Worm (Caenorhabditis elegans) whole organism, young adult: ENCODE data around the gene ceh-48.
"Not testable (repeated sequence)": the region's sequence is repeated elsewhere in the genome, so short reads cannot be mapped to it uniquely, and the experiment has no call there.

Experiments used
- B0035.1 ChIP-seq: sonication (generic microtip); optimal IDR thresholded peaks from 2 replicates; lab custom pipeline; 2016; ENCODE audit warnings: missing genetic modification characterization, mild to moderate bottlenecking, missing compliant biosample characterization, missing genotype, missing genetic modification reagents
- B0261.1 ChIP-seq: sonication (generic microtip); optimal IDR thresholded peaks from 2 replicates; lab custom pipeline; 2016; ENCODE audit warnings: mild to moderate bottlenecking, missing genetic modification characterization, moderate library complexity, missing compliant biosample characterization
- B0336.3 ChIP-seq: fragments of 200-800 bp; sonication (Bioruptor generic); IDR thresholded peaks from 2 replicates; pipeline ENCODE4 v1.3.6; 2022; ENCODE audit warnings: missing genetic modification characterization, missing compliant biosample characterization
- C17E4.6 ChIP-seq: fragments of 200-800 bp; sonication (Bioruptor generic); IDR thresholded peaks from 2 replicates; pipeline ENCODE4 v1.3.6; 2022; ENCODE audit warnings: missing genetic modification reagents, missing genetic modification characterization, missing compliant biosample characterization
- F33H1.4 ChIP-seq: fragments of 200-800 bp; sonication (Bioruptor generic); IDR thresholded peaks from 2 replicates; pipeline ENCODE4 v1.3.6; 2022; ENCODE audit warnings: missing genetic modification reagents, missing genetic modification characterization, missing compliant biosample characterization
- F49E8.2 ChIP-seq: sonication (generic microtip); optimal IDR thresholded peaks from 3 replicates; lab custom pipeline; 2017; ENCODE audit warnings: missing genetic modification characterization, mild to moderate bottlenecking, missing compliant biosample characterization, antibody characterized with exemption, moderate library complexity; ENCODE audit not compliant: insufficient read depth
- K12H6.12 ChIP-seq: fragments of 200-800 bp; sonication (Bioruptor generic); optimal IDR thresholded peaks from 2 replicates; lab custom pipeline; 2018; ENCODE audit warnings: mild to moderate bottlenecking, missing genetic modification characterization, missing compliant biosample characterization
- T07F8.4 ChIP-seq: sonication (generic microtip); optimal IDR thresholded peaks from 2 replicates; lab custom pipeline; 2016; ENCODE audit warnings: mild to moderate bottlenecking, missing genetic modification characterization, moderate library complexity, missing compliant biosample characterization
- Y95B8A.8 ChIP-seq: fragments of 200-800 bp; sonication (Bioruptor generic); IDR thresholded peaks from 2 replicates; pipeline ENCODE4 v1.3.6; 2022; ENCODE audit warnings: missing genetic modification reagents, missing genetic modification characterization, missing compliant biosample characterization
- atf-7 ChIP-seq: sonication (generic microtip); optimal IDR thresholded peaks from 2 replicates; lab custom pipeline; 2017; ENCODE audit warnings: mild to moderate bottlenecking, missing genetic modification characterization, missing compliant biosample characterization
- attf-3 ChIP-seq: fragments of 200-800 bp; sonication (Bioruptor generic); conservative IDR thresholded peaks from 2 replicates; pipeline ENCODE4 v1.3.6; 2022; ENCODE audit warnings: missing genetic modification reagents, missing genetic modification characterization, missing compliant biosample characterization
- attf-6 ChIP-seq: fragments of 200-800 bp; sonication (Bioruptor generic); IDR thresholded peaks from 2 replicates; pipeline ENCODE4 v1.3.6; 2022; ENCODE audit warnings: missing genetic modification reagents, missing genetic modification characterization, missing compliant biosample characterization
- egrh-3 ChIP-seq: fragments of 200-800 bp; sonication (Bioruptor generic); IDR thresholded peaks from 2 replicates; pipeline ENCODE4 v1.3.6; 2022; ENCODE audit warnings: missing genetic modification reagents, missing genetic modification characterization, missing compliant biosample characterization
- fkh-3 ChIP-seq: sonication (generic microtip); optimal IDR thresholded peaks from 2 replicates; lab custom pipeline; 2016; ENCODE audit warnings: mild to moderate bottlenecking, missing genetic modification characterization, missing compliant biosample characterization
- him-1 ChIP-seq: sonication (generic microtip); optimal IDR thresholded peaks from 2 replicates; lab custom pipeline; 2016; ENCODE audit warnings: missing genotype, missing genetic modification reagents, missing genetic modification characterization, missing compliant biosample characterization
- hlh-26 ChIP-seq: fragments of 200-800 bp; sonication (Bioruptor generic); conservative IDR thresholded peaks from 2 replicates; pipeline ENCODE4 v1.3.6; 2022; ENCODE audit warnings: missing genetic modification reagents, missing genetic modification characterization, missing compliant biosample characterization
- hmg-20 ChIP-seq: fragments of 200-800 bp; sonication (Bioruptor generic); IDR thresholded peaks from 2 replicates; pipeline ENCODE4 v1.3.6; 2022; ENCODE audit warnings: missing genetic modification reagents, missing genetic modification characterization, missing compliant biosample characterization
- hsf-1 ChIP-seq: fragments of 200-800 bp; sonication (Bioruptor generic); IDR thresholded peaks from 2 replicates; pipeline ENCODE4 v1.3.6; 2022; ENCODE audit warnings: missing genetic modification reagents, missing genetic modification characterization, missing compliant biosample characterization
- mes-4 ChIP-seq: sonication (generic microtip); optimal IDR thresholded peaks from 2 replicates; lab custom pipeline; 2016; ENCODE audit warnings: missing genotype, missing genetic modification characterization, missing compliant biosample characterization
- nfya-1 ChIP-seq: sonication (generic microtip); optimal IDR thresholded peaks from 2 replicates; lab custom pipeline; 2017; ENCODE audit warnings: antibody characterized with exemption, missing compliant biosample characterization, missing genetic modification characterization, borderline replicate concordance; ENCODE audit not compliant: insufficient read depth
- nhr-120 ChIP-seq: fragments of 200-800 bp; sonication (Bioruptor generic); IDR thresholded peaks from 2 replicates; pipeline ENCODE4 v1.3.6; 2022; ENCODE audit warnings: missing genetic modification characterization, missing compliant biosample characterization
- nhr-80 ChIP-seq: sonication (generic microtip); optimal IDR thresholded peaks from 2 replicates; lab custom pipeline; 2016; ENCODE audit warnings: missing genetic modification characterization, missing compliant biosample characterization
- nhr-90 ChIP-seq: sonication (generic microtip); optimal IDR thresholded peaks from 2 replicates; lab custom pipeline; 2016; ENCODE audit warnings: missing genotype, mild to moderate bottlenecking, missing genetic modification characterization, missing compliant biosample characterization
- pbrm-1 ChIP-seq: fragments of 200-800 bp; sonication (Bioruptor generic); IDR thresholded peaks from 2 replicates; pipeline ENCODE4 v1.3.6; 2022; ENCODE audit warnings: missing genetic modification reagents, missing genetic modification characterization, missing compliant biosample characterization
- rec-8 ChIP-seq, 2 experiments: sonication (generic microtip); optimal IDR thresholded peaks; 2 replicates each; lab custom pipeline; 2016; ENCODE audit warnings: mild to moderate bottlenecking in 2 of 2, missing genetic modification characterization in 2 of 2, missing genetic modification reagents in 2 of 2, missing genotype in 2 of 2, missing biosample characterization in 1 of 2, missing compliant biosample characterization in 1 of 2, moderate library complexity in 1 of 2
- ztf-25 ChIP-seq: fragments of 200-800 bp; sonication (Bioruptor generic); IDR thresholded peaks from 2 replicates; pipeline ENCODE4 v1.3.6; 2022; ENCODE audit warnings: missing genetic modification reagents, missing genetic modification characterization, missing compliant biosample characterization
- ztf-26 ChIP-seq: sonication (generic microtip); optimal IDR thresholded peaks from 2 replicates; lab custom pipeline; 2017; ENCODE audit warnings: missing genetic modification characterization, missing compliant biosample characterization
- ztf-28 ChIP-seq: fragments of 200-800 bp; sonication (Bioruptor generic); IDR thresholded peaks from 2 replicates; pipeline ENCODE4 v1.3.6; 2022; ENCODE audit warnings: missing genetic modification reagents, missing genetic modification characterization, missing compliant biosample characterization

ceh-48 gene

DNA sequence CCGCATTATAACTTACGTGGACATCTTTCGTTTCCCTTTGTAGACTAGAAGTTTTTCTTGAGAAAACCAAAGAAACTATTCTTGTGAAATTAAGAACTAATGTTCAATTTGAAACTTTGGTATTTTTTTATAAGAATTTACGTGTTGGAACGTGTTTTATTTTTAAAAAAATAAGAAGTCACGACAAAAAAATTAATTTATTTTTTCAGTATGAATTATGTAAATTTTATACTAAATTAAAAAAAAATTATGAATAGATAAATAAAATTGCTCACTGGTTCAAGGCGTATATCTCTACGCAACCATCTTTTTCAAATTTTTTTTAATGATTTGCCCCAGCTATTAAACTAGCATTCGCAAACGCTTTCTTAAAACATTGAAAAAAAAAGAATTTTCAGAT, 5.6 kb downstream of the ceh-48 start, which contains the start of gene C17H12.5:
C17H12.5 (minus strand) TSS at position 101 of the 400 bp plus-strand sequence.
- no peak for TF ChIP-seq B0035.1
- no peak for TF ChIP-seq attf-3 (GFP tag; lab: Robert Waterston, UW)
- no peak for TF ChIP-seq attf-6
- TF ChIP-seq K12H6.12 (tag; lab: Kevin White, UChicago): no peak
- TF ChIP-seq nfya-1: no peak
- no peak for TF ChIP-seq egrh-3 (GFP tag; lab: Robert Waterston, UW)
- TF ChIP-seq rec-8 (tag; optimal IDR thresholded peaks at IDR 0.05; lab: Kevin White, UChicago): no peak
- TF ChIP-seq nhr-120 (GFP tag; lab: Robert Waterston, UW): no peak
- no peak for TF ChIP-seq Y95B8A.8 (GFP tag; lab: Robert Waterston, UW)
- TF ChIP-seq F49E8.2 (tag; lab: Kevin White, UChicago): no peak
- no peak for TF ChIP-seq ztf-28 (GFP tag; lab: Robert Waterston, UW)
- no peak for TF ChIP-seq hsf-1 (GFP tag; lab: Robert Waterston, UW)
- TF ChIP-seq nhr-90 (tag; lab: Kevin White, UChicago): no peak
- no peak for TF ChIP-seq B0336.3 (GFP tag; lab: Robert Waterston, UW)

DNA sequence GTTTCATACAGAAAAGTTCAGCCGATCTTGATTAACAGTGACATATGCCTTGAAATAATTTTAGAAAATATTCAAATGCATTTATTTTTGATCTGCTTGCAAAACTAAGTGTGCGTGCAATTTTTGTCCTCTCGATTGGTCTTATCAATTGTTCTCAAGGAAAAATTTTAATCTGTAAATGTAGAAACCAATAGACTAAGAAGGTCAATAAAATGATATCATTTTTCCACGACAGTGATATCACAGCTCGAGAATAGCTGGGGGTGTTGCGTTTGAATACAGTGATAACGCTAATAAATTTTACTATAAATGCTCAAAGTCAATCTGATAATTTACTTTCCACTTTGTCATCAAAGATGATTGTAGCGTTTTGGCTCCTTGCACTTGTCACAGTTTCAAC, 6.5 kb downstream of the ceh-48 start, which contains the start of gene C17H12.8:
C17H12.8 (plus strand) TSS at position 335 of the 400 bp plus-strand sequence.
- no peak for TF ChIP-seq atf-7 (tag; lab: Kevin White, UChicago)
- peak; percentile 37 for TF ChIP-seq nhr-80 (tag; lab: Kevin White, UChicago)

DNA sequence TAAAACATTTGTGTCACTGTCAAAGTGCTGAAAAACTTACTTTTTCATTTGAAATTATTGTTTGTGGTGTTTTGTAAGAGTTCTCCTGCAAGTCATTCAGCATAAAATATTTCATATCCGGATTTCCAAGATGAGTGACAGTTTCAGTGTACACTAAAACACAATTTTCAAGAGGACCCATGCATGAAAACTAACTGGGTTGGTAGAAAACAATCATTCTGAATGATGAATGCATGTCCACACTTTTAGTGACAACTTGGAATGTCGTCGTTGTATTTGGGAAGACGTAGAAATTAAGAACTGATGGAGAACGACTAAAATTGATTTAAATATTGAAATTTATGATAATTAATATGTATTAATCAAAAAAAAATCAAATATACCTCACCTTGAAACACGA, 9.8 kb downstream of the ceh-48 start:
- no peak for TF ChIP-seq hlh-26
- no peak for TF ChIP-seq hmg-20 (GFP tag; lab: Robert Waterston, UW)
- no peak for TF ChIP-seq ztf-26
- TF ChIP-seq attf-3 (GFP tag; lab: Robert Waterston, UW): no peak
- TF ChIP-seq pbrm-1 (GFP tag; lab: Robert Waterston, UW): no peak
- no peak for TF ChIP-seq mes-4 (tag; lab: Kevin White, UChicago)
- TF ChIP-seq egrh-3 (GFP tag; lab: Robert Waterston, UW): no peak
- no peak for TF ChIP-seq him-1 (tag; lab: Kevin White, UChicago)
- no peak for TF ChIP-seq ztf-25 (GFP tag; lab: Robert Waterston, UW)

DNA sequence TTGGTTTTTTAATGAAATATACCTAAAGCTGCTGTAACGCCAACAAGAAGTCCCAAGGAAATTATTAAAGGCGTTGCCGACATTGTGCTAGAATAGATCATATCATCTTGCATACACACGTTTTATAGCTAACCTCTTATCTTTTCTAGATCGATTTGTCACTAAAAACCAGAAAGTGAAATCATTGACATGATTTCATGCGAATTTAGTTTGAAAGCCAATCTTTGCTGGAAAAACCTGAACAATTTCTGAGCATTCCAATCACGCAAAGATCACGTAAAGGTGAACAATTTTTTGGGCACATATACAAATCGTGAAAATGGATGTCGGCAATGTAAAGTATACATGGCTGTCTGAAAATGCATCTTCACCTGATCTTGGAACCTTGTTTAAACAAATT, 10.5 kb downstream of the ceh-48 start, which contains the start of gene C17H12.6:
C17H12.6 (minus strand) TSS at position 101 of the 400 bp plus-strand sequence.
- TF ChIP-seq fkh-3: no peak
- TF ChIP-seq F33H1.4 (GFP tag; lab: Robert Waterston, UW): no peak

DNA sequence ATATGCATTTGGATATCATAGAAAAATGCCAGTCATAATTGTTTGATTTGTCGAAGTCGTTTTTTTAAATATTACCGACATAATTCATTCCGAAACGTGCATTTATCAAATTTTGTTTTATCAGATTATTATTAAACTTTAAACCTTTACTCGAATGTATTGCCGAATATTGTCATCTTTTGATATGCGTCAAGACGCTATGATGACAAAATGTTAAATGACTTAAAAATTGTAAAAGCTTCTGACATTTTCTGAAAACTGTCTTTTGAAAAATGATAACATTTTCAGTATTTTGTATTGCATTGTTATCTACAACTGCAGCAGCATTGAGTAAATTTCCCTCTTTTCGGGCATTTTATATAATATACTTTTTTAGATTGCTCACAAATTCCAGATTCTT, 12.7 kb downstream of the ceh-48 start, which contains the start of gene H20E11.3:
H20E11.3 (plus strand) TSS at position 195 of the 400 bp plus-strand sequence.
- no peak for TF ChIP-seq T07F8.4 (tag; lab: Kevin White, UChicago)
- peak; percentile 47 for TF ChIP-seq nhr-80 (tag; lab: Kevin White, UChicago)

DNA sequence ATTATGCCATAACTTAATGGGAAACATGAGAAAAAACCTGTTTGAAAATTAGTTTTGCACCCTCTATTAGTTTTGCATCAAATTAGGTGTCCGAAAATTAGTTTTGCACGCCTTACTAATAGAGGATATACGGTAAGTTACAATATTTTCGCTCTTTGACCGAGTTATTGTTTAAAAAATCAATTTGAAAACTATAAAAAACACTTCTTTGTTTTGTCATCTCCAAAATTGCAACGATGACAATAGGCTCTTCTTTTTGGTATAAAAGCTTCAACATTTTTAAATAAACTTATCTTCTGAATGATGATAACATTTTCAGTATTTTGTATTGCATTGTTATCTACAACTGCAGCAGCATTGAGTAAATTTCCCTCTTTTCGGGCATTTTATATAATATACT, 15.6 kb downstream of the ceh-48 start, which contains the start of gene H20E11.2:
H20E11.2 (plus strand) TSS at position 301 of the 400 bp plus-strand sequence.
- not testable (repeated sequence) for TF ChIP-seq B0261.1 (tag; lab: Kevin White, UChicago); rec-8 (tag; optimal IDR thresholded peaks at IDR 0.05; lab: Kevin White, UChicago); C17E4.6 (GFP tag; lab: Robert Waterston, UW)
